ENCODE assay signal across 1 fruit fly cellular context in the genomic region with DNA sequence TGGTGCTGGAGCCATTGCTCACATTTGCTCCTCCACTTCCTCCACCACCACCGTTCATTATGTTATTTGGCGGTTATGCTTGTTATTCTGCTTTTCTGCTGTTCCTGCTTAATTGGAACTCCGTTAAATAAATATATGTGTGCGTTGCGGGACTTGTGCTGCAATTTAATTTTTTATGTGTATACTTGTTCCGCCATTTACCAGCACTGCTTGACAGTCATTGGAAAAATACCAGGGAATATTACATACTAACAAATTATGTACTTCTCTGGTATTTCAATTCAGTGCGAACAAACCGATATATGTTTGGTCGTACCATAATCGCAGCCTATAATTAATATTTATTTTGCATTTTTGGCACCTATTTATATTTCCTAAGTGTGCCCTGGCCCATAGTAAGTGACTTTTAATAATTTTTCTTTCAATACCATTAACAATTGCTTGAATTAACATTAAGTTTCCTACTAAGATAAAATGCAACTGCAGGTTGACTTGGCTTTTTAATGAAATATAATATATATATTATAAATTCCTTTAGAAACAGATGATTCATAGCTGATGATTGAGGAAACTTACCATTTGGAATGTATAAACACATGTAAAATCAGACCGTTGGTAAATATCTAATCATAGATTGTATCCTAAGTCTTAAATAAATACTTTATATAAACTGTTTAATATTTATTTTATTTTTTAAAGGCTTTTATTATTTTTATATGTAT.
A peak's percentile ranks its signal among the peaks of the same experiment; 100 is the strongest.
TF ChIP-seq lines count a peak whose summit lies in the region.

krz (minus strand) TSS at position 212 of the 722 bp plus-strand sequence.
mod (plus strand) TSS at position 279 of the 722 bp plus-strand sequence.

TF ChIP-seq in whole organism, embryonic, 481 proteins besides CTCF, POLR2A, EP300 and RAD21 (continued from another document and continues in another):
- TF ChIP-seq dimm (GFP tag; IDR thresholded peaks at IDR 0.05; lab: Robert Waterston, UW) (no peak), gem (tag; optimal IDR thresholded peaks at IDR 0.05; lab: Kevin White, UChicago) (peak; percentile 41), CG14014 (GFP tag; IDR thresholded peaks at IDR 0.05; lab: Robert Waterston, UW) (0 out of 2 replicates have a peak, but pooled peaks have one; percentile 5), CG18619 (GFP tag; optimal IDR thresholded peaks at IDR 0.05; lab: Kevin White, UChicago) (no peak), CG11504 (tag; optimal IDR thresholded peaks at IDR 0.05; lab: Kevin White, UChicago) (no peak), cwo (GFP tag; optimal IDR thresholded peaks at IDR 0.05; lab: Kevin White, UChicago) (no peak), phol (tag; optimal IDR thresholded peaks at IDR 0.05; lab: Kevin White, UChicago) (peak; percentile 12), lilli (GFP tag; optimal IDR thresholded peaks at IDR 0.05; lab: Kevin White, UChicago) (peak; percentile 36), nerfin-2 (GFP tag; IDR thresholded peaks at IDR 0.05; lab: Robert Waterston, UW; ENCODE audit: partially characterized antibody) (no peak), sqz (GFP tag; optimal IDR thresholded peaks at IDR 0.05; lab: Kevin White, UChicago) (peak; percentile 26), C15 (GFP tag; IDR thresholded peaks at IDR 0.05; lab: Robert Waterston, UW) (no peak), usp (GFP tag; optimal IDR thresholded peaks at IDR 0.05; lab: Kevin White, UChicago) (no peak), Dll (GFP tag; IDR thresholded peaks at IDR 0.05; lab: Robert Waterston, UW; ENCODE audit: partially characterized antibody) (0 out of 4 replicates have a peak, but pooled peaks have one; percentile 13), Adf1 (GFP tag; IDR thresholded peaks at IDR 0.05; lab: Robert Waterston, UW) (no peak), CG7963 (GFP tag; IDR thresholded peaks at IDR 0.05; lab: Robert Waterston, UW; ENCODE audit: partially characterized antibody) (no peak), tin (GFP tag; optimal IDR thresholded peaks at IDR 0.05; lab: Kevin White, UChicago) (peak; percentile 11), Hmr (GFP tag; optimal IDR thresholded peaks at IDR 0.05; lab: Kevin White, UChicago) (no peak), BtbVII (GFP tag; optimal IDR thresholded peaks at IDR 0.05; lab: Kevin White, UChicago) (no peak), CG7271 (tag; optimal IDR thresholded peaks at IDR 0.05; lab: Kevin White, UChicago) (no peak), run (tag; optimal IDR thresholded peaks at IDR 0.05; lab: Kevin White, UChicago) (no peak), ash1 (GFP tag; optimal IDR thresholded peaks at IDR 0.05; lab: Kevin White, UChicago) (no peak), CG16815 (GFP tag; optimal IDR thresholded peaks at IDR 0.05; lab: Kevin White, UChicago) (no peak), CG4854 (GFP tag; optimal IDR thresholded peaks at IDR 0.05; lab: Kevin White, UChicago) (no peak), Mad (GFP tag; optimal IDR thresholded peaks at IDR 0.05; lab: Kevin White, UChicago) (peak; percentile 3), zfh2 (GFP tag; optimal IDR thresholded peaks at IDR 0.05; lab: Kevin White, UChicago) (peak; percentile 2), D19A (tag; optimal IDR thresholded peaks at IDR 0.05; lab: Kevin White, UChicago) (no peak), CG17361 (GFP tag; IDR thresholded peaks at IDR 0.05; lab: Robert Waterston, UW) (peak; percentile 79; the same call in 2 of the 3 replicates), ato (GFP tag; IDR thresholded peaks at IDR 0.05; lab: Robert Waterston, UW; ENCODE audit: partially characterized antibody) (no peak), hbn (GFP tag; IDR thresholded peaks at IDR 0.05; lab: Robert Waterston, UW; ENCODE audit: partially characterized antibody) (no peak), nerfin-1 (tag; optimal IDR thresholded peaks at IDR 0.05; lab: Kevin White, UChicago) (peak; percentile 25), Hsf (GFP tag; optimal IDR thresholded peaks at IDR 0.05; lab: Kevin White, UChicago) (peak; percentile 14), Fer1 (GFP tag; optimal IDR thresholded peaks at IDR 0.05; lab: Kevin White, UChicago) (peak; percentile 7), disco-r (GFP tag; optimal IDR thresholded peaks at IDR 0.05; lab: Kevin White, UChicago) (no peak), amos (GFP tag; IDR thresholded peaks at IDR 0.05; lab: Robert Waterston, UW; ENCODE audit: partially characterized antibody) (no peak; the same call in 1 of the 2 replicates), dpn (GFP tag; optimal IDR thresholded peaks at IDR 0.05; lab: Kevin White, UChicago) (peak in 1 of 2 experiments; percentile 20), CG8944 (GFP tag; optimal IDR thresholded peaks at IDR 0.05; lab: Kevin White, UChicago) (no peak), CG33213 (GFP tag; optimal IDR thresholded peaks at IDR 0.05; lab: Kevin White, UChicago) (peak; percentile 35), CG10274 (GFP tag; optimal IDR thresholded peaks at IDR 0.05; lab: Kevin White, UChicago) (no peak), chinmo (GFP tag; IDR thresholded peaks at IDR 0.05; lab: Robert Waterston, UW; ENCODE audit: partially characterized antibody) (0 out of 4 replicates have a peak, but pooled peaks have one; percentile 46), Pdp1 (GFP tag; optimal IDR thresholded peaks at IDR 0.05; lab: Kevin White, UChicago) (peak; percentile 28 to 40), prd (optimal IDR thresholded peaks at IDR 0.05; lab: Kevin White, UChicago) (no peak), prd (GFP tag; IDR thresholded peaks at IDR 0.05; lab: Robert Waterston, UW) (no peak), CG17612 (GFP tag; IDR thresholded peaks at IDR 0.05; lab: Robert Waterston, UW) (no peak), Xbp1 (GFP tag; optimal IDR thresholded peaks at IDR 0.05; lab: Kevin White, UChicago) (no peak), Bteb2 (GFP tag; optimal IDR thresholded peaks at IDR 0.05; lab: Kevin White, UChicago) (no peak), CG4424 (GFP tag; optimal IDR thresholded peaks at IDR 0.05; lab: Kevin White, UChicago) (no peak), Rfx (GFP tag; IDR thresholded peaks at IDR 0.05; lab: Robert Waterston, UW) (no peak; the same call in 1 of the 2 replicates), trem (tag; optimal IDR thresholded peaks at IDR 0.05; lab: Kevin White, UChicago) (peak; percentile 28), Stat92E (GFP tag; optimal IDR thresholded peaks at IDR 0.05; lab: Kevin White, UChicago) (peak in 1 of 3 experiments; percentile 24), Ada2b (GFP tag; IDR thresholded peaks at IDR 0.05; lab: Robert Waterston, UW) (no peak), fu2 (GFP tag; optimal IDR thresholded peaks at IDR 0.05; lab: Kevin White, UChicago) (peak; percentile 13), MESR4 (GFP tag; optimal IDR thresholded peaks at IDR 0.05; lab: Kevin White, UChicago) (peak; percentile 99), CG12659 (GFP tag; optimal IDR thresholded peaks at IDR 0.05; lab: Kevin White, UChicago) (peak; percentile 22), ac (GFP tag; optimal IDR thresholded peaks at IDR 0.05; lab: Kevin White, UChicago) (no peak), dmrt99B (tag; optimal IDR thresholded peaks at IDR 0.05; lab: Kevin White, UChicago) (no peak), CG32767 (GFP tag; IDR thresholded peaks at IDR 0.05; lab: Robert Waterston, UW) (peak; percentile 91), sd (tag; optimal IDR thresholded peaks at IDR 0.05; lab: Kevin White, UChicago) (no peak), org-1 (GFP tag; optimal IDR thresholded peaks at IDR 0.05; lab: Kevin White, UChicago) (no peak), br (optimal IDR thresholded peaks at IDR 0.05; lab: Kevin White, UChicago) (no peak), CG17568 (GFP tag; optimal IDR thresholded peaks at IDR 0.05; lab: Kevin White, UChicago) (no peak), CG4617 (GFP tag; optimal IDR thresholded peaks at IDR 0.05; lab: Kevin White, UChicago; ENCODE audit: borderline replicate concordance) (peak; percentile 86), CG10267 (tag; optimal IDR thresholded peaks at IDR 0.05; lab: Kevin White, UChicago) (peak; percentile 72), Fer2 (tag; optimal IDR thresholded peaks at IDR 0.05; lab: Kevin White, UChicago) (no peak), gsb-n (tag; optimal IDR thresholded peaks at IDR 0.05; lab: Kevin White, UChicago) (no peak), CG18011 (GFP tag; optimal IDR thresholded peaks at IDR 0.05; lab: Kevin White, UChicago) (no peak), NC2α (GFP tag; optimal IDR thresholded peaks at IDR 0.05; lab: Kevin White, UChicago) (peak; percentile 16), bowl (GFP tag; IDR thresholded peaks at IDR 0.05; lab: Robert Waterston, UW) (no peak), Max (GFP tag; optimal IDR thresholded peaks at IDR 0.05; lab: Kevin White, UChicago) (peak; percentile 0), CG1832 (GFP tag; optimal IDR thresholded peaks at IDR 0.05; lab: Kevin White, UChicago) (no peak), CG3847 (GFP tag; IDR thresholded peaks at IDR 0.05; lab: Robert Waterston, UW) (peak; percentile 51; the same call in 1 of the 2 replicates), CG17328 (GFP tag; IDR thresholded peaks at IDR 0.05; lab: Robert Waterston, UW) (peak; percentile 35; the same call in 1 of the 2 replicates), E2f2 (GFP tag; IDR thresholded peaks at IDR 0.05; lab: Robert Waterston, UW) (peak; percentile 27; the same call in 1 of the 2 replicates), Sry-δ (GFP tag; optimal IDR thresholded peaks at IDR 0.05; lab: Kevin White, UChicago) (peak; percentile 2), HHEX (GFP tag; optimal IDR thresholded peaks at IDR 0.05; lab: Kevin White, UChicago) (no peak), CG3995 (GFP tag; optimal IDR thresholded peaks at IDR 0.05; lab: Kevin White, UChicago) (no peak), CG12769 (tag; optimal IDR thresholded peaks at IDR 0.05; lab: Kevin White, UChicago) (peak; percentile 65), CG2678 (tag; optimal IDR thresholded peaks at IDR 0.05; lab: Kevin White, UChicago) (peak; percentile 6), CG8089 (GFP tag; optimal IDR thresholded peaks at IDR 0.05; lab: Kevin White, UChicago) (no peak), CG17186 (GFP tag; optimal IDR thresholded peaks at IDR 0.05; lab: Kevin White, UChicago) (no peak), trh (GFP tag; optimal IDR thresholded peaks at IDR 0.05; lab: Kevin White, UChicago) (no peak), CG10543 (GFP tag; optimal IDR thresholded peaks at IDR 0.05; lab: Kevin White, UChicago) (no peak), PHDP (tag; optimal IDR thresholded peaks at IDR 0.05; lab: Kevin White, UChicago) (peak; percentile 2), luna (GFP tag; optimal IDR thresholded peaks at IDR 0.05; lab: Kevin White, UChicago) (no peak), CG7987 (GFP tag; optimal IDR thresholded peaks at IDR 0.05; lab: Kevin White, UChicago) (no peak), CG10321 (GFP tag; IDR thresholded peaks at IDR 0.05; lab: Robert Waterston, UW) (no peak), CG13424 (tag; optimal IDR thresholded peaks at IDR 0.05; lab: Kevin White, UChicago) (peak; percentile 3), CG2199 (GFP tag; IDR thresholded peaks at IDR 0.05; lab: Robert Waterston, UW) (0 out of 3 replicates have a peak, but pooled peaks have one; percentile 62), Oaz (GFP tag; IDR thresholded peaks at IDR 0.05; lab: Robert Waterston, UW) (no peak), cato (GFP tag; optimal IDR thresholded peaks at IDR 0.05; lab: Kevin White, UChicago; ENCODE audit: borderline replicate concordance) (peak; percentile 12), chn (GFP tag; optimal IDR thresholded peaks at IDR 0.05; lab: Kevin White, UChicago) (peak; percentile 11), zf30C (GFP tag; optimal IDR thresholded peaks at IDR 0.05; lab: Kevin White, UChicago) (peak; percentile 68), toy (GFP tag; IDR thresholded peaks at IDR 0.05; lab: Robert Waterston, UW) (no peak), nmo (GFP tag; optimal IDR thresholded peaks at IDR 0.05; lab: Kevin White, UChicago) (peak; percentile 25), pzg (GFP tag; optimal IDR thresholded peaks at IDR 0.05; lab: Kevin White, UChicago) (peak; percentile 56), CG14965 (GFP tag; optimal IDR thresholded peaks at IDR 0.05; lab: Kevin White, UChicago; ENCODE audit: borderline replicate concordance) (no peak), oc (tag; optimal IDR thresholded peaks at IDR 0.05; lab: Kevin White, UChicago) (no peak), CG5180 (GFP tag; optimal IDR thresholded peaks at IDR 0.05; lab: Kevin White, UChicago) (no peak), bbx (GFP tag; IDR thresholded peaks at IDR 0.05; lab: Robert Waterston, UW; ENCODE audit: partially characterized antibody) (0 out of 2 replicates have a peak, but pooled peaks have one; percentile 13), CG4360 (GFP tag; IDR thresholded peaks at IDR 0.05; lab: Robert Waterston, UW) (no peak), CG17829 (tag; optimal IDR thresholded peaks at IDR 0.05; lab: Kevin White, UChicago) (peak; percentile 27), CG12391 (tag; optimal IDR thresholded peaks at IDR 0.05; lab: Kevin White, UChicago) (peak; percentile 32), CG8924 (tag; optimal IDR thresholded peaks at IDR 0.05; lab: Kevin White, UChicago) (no peak), Vsx1 (GFP tag; optimal IDR thresholded peaks at IDR 0.05; lab: Kevin White, UChicago) (no peak), fd3F (GFP tag; optimal IDR thresholded peaks at IDR 0.05; lab: Kevin White, UChicago) (no peak), Nf-YB (GFP tag; optimal IDR thresholded peaks at IDR 0.05; lab: Kevin White, UChicago) (no peak), Optix (GFP tag; IDR thresholded peaks at IDR 0.05; lab: Robert Waterston, UW) (no peak), CG14050 (GFP tag; IDR thresholded peaks at IDR 0.05; lab: Robert Waterston, UW) (no peak), hkb (optimal IDR thresholded peaks at IDR 0.05; lab: Kevin White, UChicago) (no peak), hkb (GFP tag; IDR thresholded peaks at IDR 0.05; lab: Robert Waterston, UW) (peak; percentile 25; the same call in 1 of the 2 replicates), CG2120 (GFP tag; optimal IDR thresholded peaks at IDR 0.05; lab: Kevin White, UChicago) (peak; percentile 50), E2f1 (GFP tag; IDR thresholded peaks at IDR 0.05; lab: Robert Waterston, UW) (0 out of 2 replicates have a peak, but pooled peaks have one; percentile 8), Jarid2 (GFP tag; optimal IDR thresholded peaks at IDR 0.05; lab: Kevin White, UChicago) (peak; percentile 21), CrebB (tag; optimal IDR thresholded peaks at IDR 0.05; lab: Kevin White, UChicago) (peak; percentile 10), CG9437 (GFP tag; optimal IDR thresholded peaks at IDR 0.05; lab: Kevin White, UChicago) (peak; percentile 9), Oli (tag; optimal IDR thresholded peaks at IDR 0.05; lab: Kevin White, UChicago) (no peak), CG31365 (tag; optimal IDR thresholded peaks at IDR 0.05; lab: Kevin White, UChicago) (no peak), CG10565 (GFP tag; optimal IDR thresholded peaks at IDR 0.05; lab: Kevin White, UChicago) (no peak), lola (GFP tag; optimal IDR thresholded peaks at IDR 0.05; lab: Kevin White, UChicago) (peak in 2 of 3 experiments; percentile 26 to 93), ems (GFP tag; optimal IDR thresholded peaks at IDR 0.05; lab: Kevin White, UChicago) (peak; percentile 4), CG31441 (GFP tag; IDR thresholded peaks at IDR 0.05; lab: Robert Waterston, UW) (peak; percentile 23; the same call in 1 of the 2 replicates)
